Fruit fly (Drosophila melanogaster) whole organism, prepupa: ENCODE data around the gene NimB5.

Experiments
- CG1621 ChIP-seq: fragments of 200-800 bp; sonication (Bioruptor generic); optimal IDR thresholded peaks from 3 replicates; lab custom pipeline; 2018; ENCODE audit warnings: missing biosample characterization, mild to moderate bottlenecking, missing genetic modification characterization
- CG4318 ChIP-seq: fragments of 200-800 bp; sonication (Bioruptor generic); optimal IDR thresholded peaks from 3 replicates; lab custom pipeline; 2017; ENCODE audit warnings: missing biosample characterization, mild to moderate bottlenecking, missing genetic modification characterization
- CG6808 ChIP-seq: fragments of 200-800 bp; sonication (Bioruptor generic); optimal IDR thresholded peaks from 3 replicates; lab custom pipeline; 2017; ENCODE audit warnings: missing biosample characterization, missing genetic modification characterization, mild to moderate bottlenecking, moderate library complexity, missing genetic modification reagents
- CG6854 ChIP-seq: fragments of 200-800 bp; sonication (Bioruptor generic); optimal IDR thresholded peaks from 2 replicates; lab custom pipeline; 2017; ENCODE audit warnings: missing biosample characterization, mild to moderate bottlenecking, missing genetic modification characterization
- CG8319 ChIP-seq: fragments of 200-800 bp; sonication (Bioruptor generic); optimal IDR thresholded peaks from 3 replicates; lab custom pipeline; 2016; ENCODE audit warnings: missing biosample characterization, missing genetic modification characterization
- Gug ChIP-seq: fragments of 200-800 bp; sonication (Bioruptor generic); IDR thresholded peaks from 2 replicates; pipeline ENCODE4 v1.3.6; 2022; ENCODE audit warnings: missing biosample characterization, missing genetic modification characterization
- Hr39 ChIP-seq: fragments of 200-800 bp; sonication (Bioruptor generic); optimal IDR thresholded peaks from 2 replicates; lab custom pipeline; 2016; ENCODE audit warnings: missing biosample characterization, missing genetic modification characterization
- Sox102F ChIP-seq: fragments of 200-800 bp; sonication (Bioruptor generic); optimal IDR thresholded peaks from 2 replicates; lab custom pipeline; 2016; ENCODE audit warnings: missing biosample characterization, mild to moderate bottlenecking, missing genetic modification characterization
- acj6 ChIP-seq: fragments of 200-800 bp; sonication (Bioruptor generic); optimal IDR thresholded peaks from 3 replicates; lab custom pipeline; 2016; ENCODE audit warnings: missing biosample characterization, missing genetic modification characterization
- fkh ChIP-seq: fragments of 200-800 bp; sonication (Bioruptor generic); optimal IDR thresholded peaks from 3 replicates; lab custom pipeline; 2017; ENCODE audit warnings: missing biosample characterization, mild to moderate bottlenecking, missing genetic modification characterization, moderate library complexity
- salr ChIP-seq, 2 experiments: fragments of 200-800 bp; sonication (Bioruptor generic); optimal IDR thresholded peaks; 3 replicates each; lab custom pipeline; 2016 to 2018; ENCODE audit warnings: missing biosample characterization in 2 of 2, missing genetic modification characterization in 2 of 2, mild to moderate bottlenecking in 1 of 2
- spab ChIP-seq: fragments of 200-800 bp; sonication (Bioruptor generic); optimal IDR thresholded peaks from 2 replicates; lab custom pipeline; 2017; ENCODE audit warnings: missing biosample characterization, mild to moderate bottlenecking, missing genetic modification characterization, missing genetic modification reagents
- svp ChIP-seq: fragments of 200-800 bp; sonication (Bioruptor generic); peaks from one replicate; lab custom pipeline; 2016; ENCODE audit warnings: missing biosample characterization, missing genetic modification characterization
- topi ChIP-seq: fragments of 200-800 bp; sonication (Bioruptor generic); optimal IDR thresholded peaks from 3 replicates; lab custom pipeline; 2016; ENCODE audit warnings: missing biosample characterization, missing genetic modification characterization

DNA sequence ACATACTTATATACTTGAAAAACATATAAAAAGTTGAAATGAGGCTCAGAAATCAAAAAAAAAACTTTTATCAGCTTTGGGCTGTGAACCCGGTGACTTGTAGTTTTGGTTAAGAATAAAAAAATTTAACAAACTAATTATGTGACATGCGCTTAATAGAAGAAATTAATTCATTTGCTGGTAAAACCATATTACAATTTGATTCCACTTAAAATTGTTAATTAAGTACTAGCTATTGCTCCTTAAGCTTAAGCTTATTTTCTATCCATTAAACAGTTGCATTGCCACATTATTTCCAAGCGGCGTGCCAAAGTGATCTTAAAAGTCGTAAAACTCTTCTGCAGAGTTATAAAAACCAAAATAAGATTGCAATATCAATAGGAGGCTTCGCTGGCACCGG, 46.0 kb upstream of the NimB5 start:
- TF ChIP-seq CG8319 = no peak
- TF ChIP-seq topi (GFP tag; lab: Kevin White, UChicago) = no peak
- no peak for TF ChIP-seq CG4318 (GFP tag; lab: Kevin White, UChicago)
- peak; percentile 56 for TF ChIP-seq svp (GFP tag; lab: Kevin White, UChicago)
- no peak for TF ChIP-seq Gug (GFP tag; lab: Robert Waterston, UW)
- no peak for TF ChIP-seq CG6854 (GFP tag; lab: Kevin White, UChicago)
- no peak for TF ChIP-seq salr (GFP tag; optimal IDR thresholded peaks at IDR 0.05; lab: Kevin White, UChicago)
- no peak for TF ChIP-seq Hr39
- TF ChIP-seq CG1621 (tag; lab: Kevin White, UChicago) = no peak
- TF ChIP-seq spab (GFP tag; lab: Kevin White, UChicago) = no peak
- no peak for TF ChIP-seq Sox102F (GFP tag; lab: Kevin White, UChicago)
- no peak for TF ChIP-seq CG6808 (GFP tag; lab: Kevin White, UChicago)
- TF ChIP-seq fkh (GFP tag; lab: Kevin White, UChicago) = no peak
- no peak for TF ChIP-seq acj6 (GFP tag; lab: Kevin White, UChicago)
